Worm (Caenorhabditis elegans) whole organism, L4 larva: Measurements from ENCODE around the gene lido-8.

Experiments used
- F10B5.3 ChIP-seq: sonication (generic microtip); optimal IDR thresholded peaks from 2 replicates; lab custom pipeline; 2016; ENCODE audit warnings: mild to moderate bottlenecking, missing genetic modification characterization, missing compliant biosample characterization
- F37D6.2 ChIP-seq: sonication (generic microtip); optimal IDR thresholded peaks from 2 replicates; lab custom pipeline; 2016; ENCODE audit warnings: mild to moderate bottlenecking, missing genetic modification characterization, missing compliant biosample characterization
- ZK546.5 ChIP-seq, 2 experiments: sonication (generic microtip); optimal IDR thresholded peaks; 2 replicates each; lab custom pipeline; 2017; ENCODE audit warnings: missing biosample characterization in 2 of 2, missing genetic modification characterization in 2 of 2
- ama-1 ChIP-seq: fragments of 150-350 bp; optimal IDR thresholded peaks from 2 replicates; lab custom pipeline; 2014; ENCODE audit warnings: inconsistent platforms, mixed read lengths
- daf-12 ChIP-seq: fragments of 150-350 bp; optimal IDR thresholded peaks from 2 replicates; lab custom pipeline; 2014; ENCODE audit warnings: missing biosample characterization, missing genetic modification reagents, missing genetic modification characterization
- jun-1 ChIP-seq: fragments of 150-350 bp; optimal IDR thresholded peaks from 2 replicates; lab custom pipeline; 2014; ENCODE audit warnings: missing biosample characterization, missing genetic modification reagents, missing genetic modification characterization
- lin-15B ChIP-seq: fragments of 150-350 bp; sonication (generic microtip); optimal IDR thresholded peaks from 3 replicates; lab custom pipeline; 2014; ENCODE audit warnings: missing biosample characterization, missing genetic modification characterization
- nhr-11 ChIP-seq: fragments of 150-350 bp; optimal IDR thresholded peaks from 2 replicates; lab custom pipeline; 2014; ENCODE audit warnings: missing biosample characterization, missing genetic modification characterization
- nhr-28 ChIP-seq: fragments of 150-350 bp; optimal IDR thresholded peaks from 2 replicates; lab custom pipeline; 2014; ENCODE audit warnings: missing biosample characterization, missing genetic modification characterization
- php-3 ChIP-seq: fragments of 200-800 bp; sonication (Bioruptor generic); IDR thresholded peaks from 2 replicates; pipeline ENCODE4 v1.3.6; 2022; ENCODE audit warnings: missing genetic modification reagents, missing genetic modification characterization, missing compliant biosample characterization
- sdz-12 ChIP-seq: fragments of 200-800 bp; sonication (Bioruptor generic); optimal IDR thresholded peaks from 2 replicates; lab custom pipeline; 2018; ENCODE audit warnings: mild to moderate bottlenecking, missing genetic modification characterization, missing compliant biosample characterization
- snpc-4 ChIP-seq: fragments of 150-350 bp; optimal IDR thresholded peaks from 2 replicates; lab custom pipeline; 2014; ENCODE audit warnings: missing biosample characterization, missing genetic modification characterization
- unc-62 ChIP-seq, 3 experiments: fragments of 150-350 bp in 1 of 3; sonication (generic microtip); optimal IDR thresholded peaks in 2 of 3; peaks in 1 of 3; 1 replicate in 1 of 3; 2 replicates in 2 of 3; lab custom pipeline; 2014 to 2017; ENCODE audit warnings: missing biosample characterization in 3 of 3, missing genetic modification characterization in 3 of 3, missing genetic modification reagents in 3 of 3, missing genotype in 1 of 3

ce11 chrII:2994590-2995392 lies 2.0 kb upstream of the lido-8 start:
- no peak for TF ChIP-seq sdz-12
- TF ChIP-seq unc-62 (GFP tag; optimal IDR thresholded peaks at IDR 0.05 in 1 of 2; lab: Kevin White, UChicago), result no peak
- TF ChIP-seq unc-62 (tag; optimal IDR thresholded peaks at IDR 0.05; lab: Kevin White, UChicago), result no peak
- no peak for TF ChIP-seq F10B5.3 (tag; lab: Kevin White, UChicago)
- no peak for TF ChIP-seq jun-1 (tag; lab: Kevin White, UChicago)
- TF ChIP-seq php-3 (GFP tag; lab: Robert Waterston, UW), result no peak
- TF ChIP-seq daf-12 (tag; lab: Kevin White, UChicago), result no peak
- TF ChIP-seq lin-15B (tag; lab: Kevin White, UChicago), result no peak
- TF ChIP-seq ZK546.5 (tag; optimal IDR thresholded peaks at IDR 0.05; lab: Kevin White, UChicago), result no peak
- TF ChIP-seq ama-1, result no peak
- no peak for TF ChIP-seq F37D6.2 (tag; lab: Kevin White, UChicago)
- TF ChIP-seq snpc-4 (tag; lab: Kevin White, UChicago), result no peak
- no peak for TF ChIP-seq nhr-11
- TF ChIP-seq nhr-28 (tag; lab: Kevin White, UChicago), result no peak
